Fruit fly (Drosophila melanogaster): ENCODE measurements around the gene amd.

amd gene

DNA sequence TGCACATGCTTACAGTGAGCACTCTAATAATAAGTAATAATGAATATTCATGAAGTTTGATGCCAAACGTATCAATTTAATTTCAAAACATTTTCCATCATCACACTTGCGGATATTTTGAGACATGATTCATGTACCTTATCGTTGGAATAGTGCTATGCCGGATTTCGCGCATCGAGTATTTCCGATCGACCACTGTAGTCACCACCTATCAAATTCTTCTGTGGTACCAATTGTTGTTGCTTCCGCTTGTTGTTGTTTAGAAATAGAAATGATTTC, 31.0 kb downstream of the amd start (continued):
- TF ChIP-seq vvl (GFP tag; IDR thresholded peaks at IDR 0.05) (peak; percentile 24; the same call in 1 of the 2 replicates), CG5245 (GFP tag; optimal IDR thresholded peaks at IDR 0.05) (peak; percentile 37), Deaf1 (tag; optimal IDR thresholded peaks at IDR 0.05) (no peak), CG14710 (tag; optimal IDR thresholded peaks at IDR 0.05) (no peak), lbe (GFP tag; optimal IDR thresholded peaks at IDR 0.05) (no peak), CG12219 (GFP tag; optimal IDR thresholded peaks at IDR 0.05) (peak; percentile 2), CG10979 (tag; optimal IDR thresholded peaks at IDR 0.05) (no peak), CG6683 (GFP tag; optimal IDR thresholded peaks at IDR 0.05) (peak; percentile 12), CG10209 (GFP tag; optimal IDR thresholded peaks at IDR 0.05) (peak; percentile 11), pan (optimal IDR thresholded peaks at IDR 0.05) (no peak), pan (GFP tag; optimal IDR thresholded peaks at IDR 0.05 in 1 of 2, IDR thresholded peaks at IDR 0.05 in 1 of 2) (peak in 1 of 2 experiments; percentile 40), CG4404 (GFP tag; IDR thresholded peaks at IDR 0.05) (peak; percentile 54), caup (GFP tag; optimal IDR thresholded peaks at IDR 0.05; ENCODE audit: severe bottlenecking) (peak; percentile 56), otp (GFP tag; IDR thresholded peaks at IDR 0.05) (no peak), CG18599 (GFP tag; optimal IDR thresholded peaks at IDR 0.05) (peak; percentile 68), CG18619 (GFP tag; optimal IDR thresholded peaks at IDR 0.05) (peak; percentile 40), Sox102F (GFP tag; optimal IDR thresholded peaks at IDR 0.05) (peak; percentile 31), cwo (GFP tag; optimal IDR thresholded peaks at IDR 0.05) (peak; percentile 13), CG4854 (GFP tag; optimal IDR thresholded peaks at IDR 0.05) (peak; percentile 32), CG10543 (GFP tag; optimal IDR thresholded peaks at IDR 0.05) (no peak), tgo (GFP tag; IDR thresholded peaks at IDR 0.05) (peak; percentile 29; the same call in 2 of the 3 replicates), rib (GFP tag; IDR thresholded peaks at IDR 0.05) (0 out of 2 replicates have a peak, but pooled peaks have one; percentile 27), NFAT (GFP tag; IDR thresholded peaks at IDR 0.05) (peak; percentile 8; the same call in 1 of the 2 replicates), CG13424 (tag; optimal IDR thresholded peaks at IDR 0.05) (peak; percentile 21), Mad (GFP tag; optimal IDR thresholded peaks at IDR 0.05) (peak; percentile 10), CG7928 (GFP tag; optimal IDR thresholded peaks at IDR 0.05) (no peak), CG2712 (tag; optimal IDR thresholded peaks at IDR 0.05) (peak; percentile 27), CG11723 (GFP tag; optimal IDR thresholded peaks at IDR 0.05) (no peak), gro (GFP tag; optimal IDR thresholded peaks at IDR 0.05) (peak; percentile 53), CG5180 (GFP tag; optimal IDR thresholded peaks at IDR 0.05) (no peak), CG11504 (tag; optimal IDR thresholded peaks at IDR 0.05) (peak; percentile 57), CG17361 (GFP tag; IDR thresholded peaks at IDR 0.05) (no peak), sens-2 (GFP tag; IDR thresholded peaks at IDR 0.05) (no peak), CG12155 (GFP tag; optimal IDR thresholded peaks at IDR 0.05) (peak; percentile 24), CG9215 (GFP tag; IDR thresholded peaks at IDR 0.05) (no peak), grau (tag; optimal IDR thresholded peaks at IDR 0.05) (peak; percentile 90), slbo (GFP tag; IDR thresholded peaks at IDR 0.05) (peak; percentile 72), CG4282 (GFP tag; optimal IDR thresholded peaks at IDR 0.05) (no peak), toy (GFP tag; IDR thresholded peaks at IDR 0.05) (no peak), CG17385 (GFP tag; optimal IDR thresholded peaks at IDR 0.05) (peak; percentile 15), dpn (GFP tag; optimal IDR thresholded peaks at IDR 0.05) (peak in 1 of 2 experiments; percentile 0), Med (GFP tag) (peak; percentile 91), dmrt99B (tag; optimal IDR thresholded peaks at IDR 0.05) (peak; percentile 19), amos (GFP tag; IDR thresholded peaks at IDR 0.05; ENCODE audit: partially characterized antibody) (no peak), schlank (tag; optimal IDR thresholded peaks at IDR 0.05) (no peak), CG7839 (tag; optimal IDR thresholded peaks at IDR 0.05) (peak; percentile 65)
